Worm (Caenorhabditis elegans): Measurements from ENCODE around the gene F25H9.7.

DNA sequence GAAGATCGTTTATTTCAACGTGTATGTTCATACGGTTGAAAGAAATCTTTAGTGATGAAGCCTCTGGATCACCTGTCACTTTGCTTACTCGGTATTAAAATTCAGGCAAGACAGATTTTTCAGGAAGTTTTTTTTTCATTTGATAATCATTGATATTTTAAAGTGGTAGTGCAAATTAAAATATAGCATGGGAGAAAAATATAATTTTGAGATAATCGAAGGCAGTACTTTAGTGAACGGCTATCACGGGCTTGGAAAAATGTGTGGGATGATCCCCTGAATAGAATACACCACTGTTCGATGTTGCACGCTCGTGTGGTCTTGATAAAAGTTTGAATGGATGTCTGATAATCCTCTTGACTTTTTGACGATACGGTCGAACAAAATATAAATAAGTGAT, 40.8 kb upstream of the F25H9.7 start:
- TF ChIP-seq ceh-18 (tag; optimal IDR thresholded peaks at IDR 0.05): no peak
- TF ChIP-seq pros-1 (tag; optimal IDR thresholded peaks at IDR 0.05): no peak
- TF ChIP-seq pqm-1 (tag; optimal IDR thresholded peaks at IDR 0.05): no peak
- TF ChIP-seq lim-6 (tag; optimal IDR thresholded peaks at IDR 0.05): no peak
- TF ChIP-seq Y22D7AL.16 (tag; optimal IDR thresholded peaks at IDR 0.05): no peak
- no peak for TF ChIP-seq hlh-8 (tag; optimal IDR thresholded peaks at IDR 0.05)
- no peak for TF ChIP-seq ama-1 (optimal IDR thresholded peaks at IDR 0.05)
- TF ChIP-seq ceh-2 (tag; optimal IDR thresholded peaks at IDR 0.05): no peak
- no peak for TF ChIP-seq pag-3 (tag; optimal IDR thresholded peaks at IDR 0.05; ENCODE audit: borderline replicate concordance)
- TF ChIP-seq ceh-48 (tag; optimal IDR thresholded peaks at IDR 0.05): no peak

Data from whole organism, late embryonic.